Fruit fly (Drosophila melanogaster) whole organism, embryonic: ENCODE measurements around the gene Caper.

Source experiments
- BEAF-32 ChIP-seq: fragments of 200-800 bp; sonication (Bioruptor generic); optimal IDR thresholded peaks from 3 replicates; lab custom pipeline; 2017; ENCODE audit warnings: missing biosample characterization, missing genetic modification characterization, mild to moderate bottlenecking, moderate library complexity, missing genetic modification reagents
- CG10209 ChIP-seq: fragments of 200-800 bp; sonication (Bioruptor generic); optimal IDR thresholded peaks from 3 replicates; lab custom pipeline; 2017; ENCODE audit warnings: missing biosample characterization, mild to moderate bottlenecking, missing genetic modification characterization, missing genetic modification reagents
- CG12659 ChIP-seq: fragments of 200-800 bp; sonication (Bioruptor generic); optimal IDR thresholded peaks from 3 replicates; lab custom pipeline; 2017; ENCODE audit warnings: mild to moderate bottlenecking, missing biosample characterization, missing genetic modification reagents, missing genetic modification characterization
- CG12744 ChIP-seq: fragments of 200-800 bp; sonication (Bioruptor generic); optimal IDR thresholded peaks from 2 replicates; lab custom pipeline; 2016; ENCODE audit warnings: missing biosample characterization, missing genetic modification characterization
- CG15073 ChIP-seq: fragments of 200-800 bp; sonication (Bioruptor generic); optimal IDR thresholded peaks from 2 replicates; lab custom pipeline; 2016; ENCODE audit warnings: missing biosample characterization, missing genetic modification characterization
- CG1529 ChIP-seq: fragments of 200-800 bp; sonication (Bioruptor generic); optimal IDR thresholded peaks from 3 replicates; lab custom pipeline; 2018; ENCODE audit warnings: missing biosample characterization, missing genetic modification characterization
- CG15696 ChIP-seq: fragments of 200-800 bp; sonication (Bioruptor generic); optimal IDR thresholded peaks from 2 replicates; lab custom pipeline; 2019; ENCODE audit warnings: missing biosample characterization, mild to moderate bottlenecking, missing genetic modification characterization, moderate library complexity
- CG17361 ChIP-seq: fragments of 200-800 bp; sonication (Bioruptor generic); IDR thresholded peaks from 3 replicates; pipeline ENCODE4 v1.3.6; 2022; ENCODE audit warnings: missing biosample characterization, missing genetic modification characterization
- CG1792 ChIP-seq: fragments of 200-800 bp; sonication (Bioruptor generic); optimal IDR thresholded peaks from 2 replicates; lab custom pipeline; 2016; ENCODE audit warnings: missing biosample characterization, missing genetic modification characterization
- CG31441 ChIP-seq: fragments of 200-800 bp; sonication (Bioruptor generic); IDR thresholded peaks from 2 replicates; pipeline ENCODE4 v1.3.6; 2022; ENCODE audit warnings: missing biosample characterization, missing genetic modification characterization
- CG34376 ChIP-seq: fragments of 200-800 bp; sonication (Bioruptor generic); optimal IDR thresholded peaks from 2 replicates; lab custom pipeline; 2018; ENCODE audit warnings: missing biosample characterization, mild to moderate bottlenecking, missing genetic modification characterization
- CG42726 ChIP-seq: fragments of 200-800 bp; sonication (Bioruptor generic); IDR thresholded peaks from 2 replicates; pipeline ENCODE4 v1.3.6; 2022; ENCODE audit warnings: missing biosample characterization, missing genetic modification characterization; ENCODE audit not compliant: partially characterized antibody
- CG4820 ChIP-seq: fragments of 200-800 bp; sonication (Bioruptor generic); optimal IDR thresholded peaks from 3 replicates; lab custom pipeline; 2016; ENCODE audit warnings: missing biosample characterization, missing genetic modification characterization
- CG6175 ChIP-seq: fragments of 200-800 bp; sonication (Bioruptor generic); IDR thresholded peaks from 3 replicates; pipeline ENCODE4 v1.3.6; 2022; ENCODE audit warnings: missing biosample characterization, missing genetic modification characterization
- CG6791 ChIP-seq: fragments of 200-800 bp; sonication (Bioruptor generic); IDR thresholded peaks from 3 replicates; pipeline ENCODE4 v1.3.6; 2022; ENCODE audit warnings: missing biosample characterization, missing genetic modification characterization; ENCODE audit not compliant: partially characterized antibody
- CG7556 ChIP-seq: fragments of 200-800 bp; sonication (Bioruptor generic); optimal IDR thresholded peaks from 2 replicates; lab custom pipeline; 2017; ENCODE audit warnings: missing biosample characterization, mild to moderate bottlenecking, missing genetic modification characterization
- CG7786 ChIP-seq: fragments of 200-800 bp; sonication (Bioruptor generic); optimal IDR thresholded peaks from 2 replicates; lab custom pipeline; 2016; ENCODE audit warnings: missing biosample characterization, missing genetic modification characterization
- CG9609 ChIP-seq: fragments of 200-800 bp; sonication (Bioruptor generic); optimal IDR thresholded peaks from 3 replicates; lab custom pipeline; 2016; ENCODE audit warnings: missing biosample characterization, missing genetic modification characterization
- CG9876 ChIP-seq: fragments of 200-800 bp; sonication (Bioruptor generic); optimal IDR thresholded peaks from 2 replicates; lab custom pipeline; 2016; ENCODE audit warnings: missing biosample characterization, missing genetic modification characterization
- Dp ChIP-seq: fragments of 200-800 bp; sonication (Bioruptor generic); optimal IDR thresholded peaks from 2 replicates; lab custom pipeline; 2018; ENCODE audit warnings: missing biosample characterization, mild to moderate bottlenecking, missing genetic modification characterization, moderate library complexity
- Ets65A ChIP-seq: fragments of 200-800 bp; sonication (Bioruptor generic); peaks from one replicate; lab custom pipeline; 2016; ENCODE audit warnings: missing biosample characterization, missing genetic modification characterization
- Hand ChIP-seq: fragments of 200-800 bp; sonication (Bioruptor generic); optimal IDR thresholded peaks from 2 replicates; lab custom pipeline; 2017; ENCODE audit warnings: mild to moderate bottlenecking, missing biosample characterization, missing genetic modification reagents, missing genetic modification characterization
- Hmx ChIP-seq: fragments of 200-800 bp; sonication (Bioruptor generic); optimal IDR thresholded peaks from 2 replicates; lab custom pipeline; 2016; ENCODE audit warnings: missing biosample characterization, missing genetic modification characterization
- Hr39 ChIP-seq: fragments of >200 bp; optimal IDR thresholded peaks from 2 replicates; lab custom pipeline; 2017
- Pdp1 ChIP-seq, 2 experiments: fragments of 200-800 bp; sonication (Bioruptor generic); optimal IDR thresholded peaks; 3 replicates each; lab custom pipeline; 2016; ENCODE audit warnings: missing biosample characterization in 2 of 2, missing genetic modification characterization in 2 of 2, mild to moderate bottlenecking in 1 of 2, moderate library complexity in 1 of 2
- Poxn ChIP-seq: fragments of 200-800 bp; sonication (Bioruptor generic); IDR thresholded peaks from 2 replicates; pipeline ENCODE4 v1.3.6; 2022; ENCODE audit warnings: missing biosample characterization, missing genetic modification characterization
- Sin3A ChIP-seq: fragments of >200 bp; optimal IDR thresholded peaks from 2 replicates; lab custom pipeline; 2018
- al ChIP-seq: fragments of 200-800 bp; sonication (Bioruptor generic); IDR thresholded peaks from 2 replicates; pipeline ENCODE4 v1.3.6; 2022; ENCODE audit warnings: missing biosample characterization, missing genetic modification characterization
- amos ChIP-seq: fragments of 200-800 bp; sonication (Bioruptor generic); IDR thresholded peaks from 2 replicates; pipeline ENCODE4 v1.3.6; 2022; ENCODE audit warnings: missing biosample characterization, missing genetic modification characterization; ENCODE audit not compliant: partially characterized antibody
- ash1 ChIP-seq: fragments of 200-800 bp; sonication (Bioruptor generic); optimal IDR thresholded peaks from 2 replicates; lab custom pipeline; 2018; ENCODE audit warnings: missing biosample characterization, mild to moderate bottlenecking, missing genetic modification characterization
- cad ChIP-seq: fragments of >200 bp; optimal IDR thresholded peaks from 2 replicates; lab custom pipeline; 2017; ENCODE audit warnings: missing biosample characterization, missing genetic modification characterization
- dmrt11E ChIP-seq: fragments of 200-800 bp; sonication (Bioruptor generic); optimal IDR thresholded peaks from 3 replicates; lab custom pipeline; 2018; ENCODE audit warnings: missing biosample characterization, mild to moderate bottlenecking, missing genetic modification characterization, moderate library complexity
- en ChIP-seq: fragments of 200-800 bp; sonication (Bioruptor generic); optimal IDR thresholded peaks from 2 replicates; lab custom pipeline; 2016; ENCODE audit warnings: missing biosample characterization, missing genetic modification characterization
- eyg ChIP-seq: fragments of 200-800 bp; sonication (Bioruptor generic); optimal IDR thresholded peaks from 3 replicates; lab custom pipeline; 2016; ENCODE audit warnings: missing biosample characterization, missing genetic modification characterization
- gcm2 ChIP-seq: fragments of 200-800 bp; sonication (Bioruptor generic); optimal IDR thresholded peaks from 2 replicates; lab custom pipeline; 2016; ENCODE audit warnings: missing biosample characterization, missing genetic modification characterization
- gsb-n ChIP-seq: fragments of 200-800 bp; sonication (Bioruptor generic); optimal IDR thresholded peaks from 3 replicates; lab custom pipeline; 2018; ENCODE audit warnings: missing biosample characterization, mild to moderate bottlenecking, missing genetic modification characterization
- knrl ChIP-seq: fragments of 200-800 bp; sonication (Bioruptor generic); IDR thresholded peaks from 3 replicates; pipeline ENCODE4 v1.3.6; 2022; ENCODE audit warnings: missing biosample characterization, missing genetic modification characterization; ENCODE audit not compliant: partially characterized antibody
- mam ChIP-seq: fragments of 200-800 bp; sonication (Bioruptor generic); optimal IDR thresholded peaks from 3 replicates; lab custom pipeline; 2016; ENCODE audit warnings: missing biosample characterization, missing genetic modification characterization
- oc ChIP-seq: fragments of 200-800 bp; sonication (Bioruptor generic); optimal IDR thresholded peaks from 2 replicates; lab custom pipeline; 2018; ENCODE audit warnings: missing biosample characterization, mild to moderate bottlenecking, missing genetic modification characterization, moderate library complexity
- pan ChIP-seq, 4 experiments: fragments of >200 bp in 3 of 4; fragments of 200-800 bp in 1 of 4; sonication (Bioruptor generic) in 1 of 4; optimal IDR thresholded peaks in 3 of 4; IDR thresholded peaks in 1 of 4; 2 replicates each; pipeline versions ENCODE4 v1.3.6 to Lab custom; 2017 to 2022; ENCODE audit warnings: missing biosample characterization in 2 of 4, missing genetic modification characterization in 2 of 4, mixed read lengths in 1 of 4
- peb ChIP-seq: fragments of 200-800 bp; sonication (Bioruptor generic); IDR thresholded peaks from 2 replicates; pipeline ENCODE4 v1.3.6; 2022; ENCODE audit warnings: missing biosample characterization, missing genetic modification characterization
- row ChIP-seq: fragments of 200-800 bp; sonication (Bioruptor generic); IDR thresholded peaks from 3 replicates; pipeline ENCODE4 v1.3.6; 2022; ENCODE audit warnings: missing biosample characterization, missing genetic modification characterization
- sc ChIP-seq, 3 experiments: fragments of >200 bp in 2 of 3; fragments of 200-800 bp in 1 of 3; sonication (Bioruptor generic) in 1 of 3; optimal IDR thresholded peaks; 2 replicates in 2 of 3; 3 replicates in 1 of 3; lab custom pipeline; 2017; ENCODE audit warnings: mild to moderate bottlenecking in 1 of 3, missing biosample characterization in 1 of 3, missing genetic modification characterization in 1 of 3, missing genetic modification reagents in 1 of 3
- schlank ChIP-seq: fragments of 200-800 bp; sonication (Bioruptor generic); optimal IDR thresholded peaks from 2 replicates; lab custom pipeline; 2018; ENCODE audit warnings: missing biosample characterization, mild to moderate bottlenecking, missing genetic modification characterization
- sens ChIP-seq: fragments of 200-800 bp; sonication (Bioruptor generic); peaks from one replicate; lab custom pipeline; 2016; ENCODE audit warnings: missing biosample characterization, missing genetic modification characterization
- so ChIP-seq: fragments of 200-800 bp; sonication (Bioruptor generic); IDR thresholded peaks from 3 replicates; pipeline ENCODE4 v1.3.6; 2022; ENCODE audit warnings: missing biosample characterization, missing genetic modification characterization
- sqz ChIP-seq: fragments of 200-800 bp; sonication (Bioruptor generic); optimal IDR thresholded peaks from 3 replicates; lab custom pipeline; 2018; ENCODE audit warnings: missing biosample characterization, mild to moderate bottlenecking, missing genetic modification characterization
- tgo ChIP-seq: fragments of 200-800 bp; sonication (Bioruptor generic); IDR thresholded peaks from 3 replicates; pipeline ENCODE4 v1.3.6; 2022; ENCODE audit warnings: missing biosample characterization, missing genetic modification characterization
- tll ChIP-seq, 2 experiments: fragments of 200-800 bp in 1 of 2; fragments of >200 bp in 1 of 2; sonication (Bioruptor generic) in 1 of 2; optimal IDR thresholded peaks; 2 replicates each; lab custom pipeline; 2017 to 2019; ENCODE audit warnings: missing biosample characterization in 2 of 2, missing genetic modification characterization in 2 of 2, mild to moderate bottlenecking in 1 of 2, moderate library complexity in 1 of 2
- unc-4 ChIP-seq: fragments of 200-800 bp; sonication (Bioruptor generic); IDR thresholded peaks from 2 replicates; pipeline ENCODE4 v1.3.6; 2022; ENCODE audit warnings: missing biosample characterization, missing genetic modification characterization; ENCODE audit not compliant: partially characterized antibody

Gene Caper

dm6 chr2L:7032517-7032951 is at the start of gene Caper, which contains the start of gene Rab30 (continued):
- peak; percentile 16 for TF ChIP-seq eyg
- TF ChIP-seq BEAF-32 (GFP tag; lab: Kevin White, UChicago), result peak; percentile 99
- TF ChIP-seq sens (GFP tag; lab: Kevin White, UChicago), result peak; percentile 91
- TF ChIP-seq CG31441 (GFP tag; lab: Robert Waterston, UW), result no peak
- no peak for TF ChIP-seq sqz (GFP tag; lab: Kevin White, UChicago)
- TF ChIP-seq CG42726, result peak; percentile 98
- peak; percentile 54 to 63 for TF ChIP-seq Pdp1 (GFP tag; optimal IDR thresholded peaks at IDR 0.05; lab: Kevin White, UChicago)
- peak; percentile 40 for TF ChIP-seq CG1792 (GFP tag; lab: Kevin White, UChicago)
- TF ChIP-seq row (GFP tag; lab: Robert Waterston, UW), result peak; percentile 72
- TF ChIP-seq oc (tag; lab: Kevin White, UChicago), result no peak
- TF ChIP-seq tll (GFP tag; optimal IDR thresholded peaks at IDR 0.05; lab: Kevin White, UChicago), result peak in 1 of 2 experiments; percentile 6
- TF ChIP-seq al (GFP tag; lab: Robert Waterston, UW), result peak; percentile 52
- no peak for TF ChIP-seq CG9876 (GFP tag; lab: Kevin White, UChicago)
- peak; percentile 73 for TF ChIP-seq Sin3A (lab: Kevin White, UChicago)
- TF ChIP-seq CG12744, result peak; percentile 62
- TF ChIP-seq pan (optimal IDR thresholded peaks at IDR 0.05; lab: Kevin White, UChicago), result no peak
- TF ChIP-seq pan (GFP tag; optimal IDR thresholded peaks at IDR 0.05 in 1 of 2, IDR thresholded peaks at IDR 0.05 in 1 of 2), result peak in 1 of 2 experiments; percentile 56
- no peak for TF ChIP-seq CG15696 (tag; lab: Kevin White, UChicago)
- no peak for TF ChIP-seq CG7556 (GFP tag; lab: Kevin White, UChicago)
- TF ChIP-seq amos (GFP tag; lab: Robert Waterston, UW), result peak; percentile 99
- peak; percentile 43 for TF ChIP-seq CG7786 (GFP tag; lab: Kevin White, UChicago)
- TF ChIP-seq gcm2, result no peak
- no peak for TF ChIP-seq gsb-n (tag; lab: Kevin White, UChicago)
- no peak for TF ChIP-seq sc (optimal IDR thresholded peaks at IDR 0.05; lab: Kevin White, UChicago)
- TF ChIP-seq sc (GFP tag; optimal IDR thresholded peaks at IDR 0.05; lab: Kevin White, UChicago), result no peak
- peak; percentile 83 for TF ChIP-seq mam (GFP tag; lab: Kevin White, UChicago)
- TF ChIP-seq peb, result no peak
- peak; percentile 49; the same call in 1 of the 3 replicates for TF ChIP-seq CG17361 (GFP tag; lab: Robert Waterston, UW)
- TF ChIP-seq CG4820 (GFP tag; lab: Kevin White, UChicago), result no peak
- no peak for TF ChIP-seq CG1529 (GFP tag; lab: Kevin White, UChicago)
- TF ChIP-seq knrl, result peak; percentile 99
- peak; percentile 84 for TF ChIP-seq CG12659 (GFP tag; lab: Kevin White, UChicago)
- no peak for TF ChIP-seq CG6175 (GFP tag; lab: Robert Waterston, UW)
- TF ChIP-seq CG6791 (GFP tag; lab: Robert Waterston, UW), result peak; percentile 99
- no peak for TF ChIP-seq CG10209 (GFP tag; lab: Kevin White, UChicago)
- peak; percentile 47 for TF ChIP-seq Dp
- no peak for TF ChIP-seq cad
- no peak for TF ChIP-seq en (GFP tag; lab: Kevin White, UChicago)
- peak; percentile 60 for TF ChIP-seq CG9609 (GFP tag; lab: Kevin White, UChicago)
- TF ChIP-seq schlank (tag; lab: Kevin White, UChicago), result peak; percentile 51
- peak; percentile 37 for TF ChIP-seq dmrt11E
- peak; percentile 96 for TF ChIP-seq Ets65A (GFP tag; lab: Kevin White, UChicago)
- TF ChIP-seq Hand, result no peak
- no peak for TF ChIP-seq CG15073
- TF ChIP-seq so (GFP tag; lab: Robert Waterston, UW), result no peak
- no peak for TF ChIP-seq Hmx (GFP tag; lab: Kevin White, UChicago)
- no peak for TF ChIP-seq Hr39 (lab: Kevin White, UChicago)
- peak; percentile 21 for TF ChIP-seq ash1 (GFP tag; lab: Kevin White, UChicago)
- no peak for TF ChIP-seq Poxn (GFP tag; lab: Robert Waterston, UW)
- 0 out of 3 replicates have a peak, but pooled peaks have one; percentile 24 for TF ChIP-seq tgo
- peak; percentile 98 for TF ChIP-seq unc-4 (GFP tag; lab: Robert Waterston, UW)
- TF ChIP-seq CG34376 (GFP tag; lab: Kevin White, UChicago), result peak; percentile 22
